Worm (Caenorhabditis elegans) whole organism, young adult: ENCODE measurements around the gene srw-53.

Experiments used
- B0019.2 ChIP-seq: fragments of 200-800 bp; sonication (Bioruptor generic); conservative IDR thresholded peaks from 2 replicates; pipeline ENCODE4 v1.3.6; 2022; ENCODE audit warnings: missing genetic modification reagents, missing genetic modification characterization, missing compliant biosample characterization
- B0336.3 ChIP-seq: fragments of 200-800 bp; sonication (Bioruptor generic); IDR thresholded peaks from 2 replicates; pipeline ENCODE4 v1.3.6; 2022; ENCODE audit warnings: missing genetic modification characterization, missing compliant biosample characterization
- F10E7.11 ChIP-seq: sonication (generic microtip); optimal IDR thresholded peaks from 2 replicates; lab custom pipeline; 2017; ENCODE audit warnings: mild to moderate bottlenecking, missing genetic modification characterization, moderate library complexity, missing compliant biosample characterization
- F23B12.7 ChIP-seq: sonication (generic microtip); optimal IDR thresholded peaks from 2 replicates; lab custom pipeline; 2017; ENCODE audit warnings: missing genetic modification characterization, mild to moderate bottlenecking, missing compliant biosample characterization, antibody characterized with exemption, moderate library complexity; ENCODE audit not compliant: insufficient read depth
- F37B4.10 ChIP-seq: fragments of 200-800 bp; sonication (Bioruptor generic); IDR thresholded peaks from 2 replicates; pipeline ENCODE4 v1.3.6; 2022; ENCODE audit warnings: missing genetic modification characterization, missing compliant biosample characterization
- F39B2.1 ChIP-seq: fragments of 200-800 bp; sonication (Bioruptor generic); IDR thresholded peaks from 2 replicates; pipeline ENCODE4 v1.3.6; 2022; ENCODE audit warnings: missing genetic modification reagents, missing genetic modification characterization, missing compliant biosample characterization
- F52B5.7 ChIP-seq: sonication (generic microtip); optimal IDR thresholded peaks from 2 replicates; lab custom pipeline; 2016; ENCODE audit warnings: mild to moderate bottlenecking, missing genetic modification characterization, missing compliant biosample characterization
- Y53G8AR.9 ChIP-seq: fragments of 200-800 bp; sonication (Bioruptor generic); conservative IDR thresholded peaks from 2 replicates; pipeline ENCODE4 v1.3.6; 2022; ENCODE audit warnings: missing genetic modification reagents, missing genetic modification characterization, missing compliant biosample characterization
- ZK185.1 ChIP-seq: sonication (generic microtip); optimal IDR thresholded peaks from 2 replicates; lab custom pipeline; 2016; ENCODE audit warnings: mild to moderate bottlenecking, missing genetic modification characterization, missing compliant biosample characterization; ENCODE audit not compliant: poor library complexity, severe bottlenecking
- attf-5 ChIP-seq: fragments of 200-800 bp; sonication (Bioruptor generic); optimal IDR thresholded peaks from 2 replicates; lab custom pipeline; 2018; ENCODE audit warnings: mild to moderate bottlenecking, missing genetic modification characterization, missing compliant biosample characterization
- bed-1 ChIP-seq: fragments of 200-800 bp; sonication (Bioruptor generic); IDR thresholded peaks from 2 replicates; pipeline ENCODE4 v1.3.6; 2022; ENCODE audit warnings: missing genetic modification reagents, missing genetic modification characterization, missing compliant biosample characterization
- cebp-2 ChIP-seq: fragments of 200-800 bp; sonication (Bioruptor generic); IDR thresholded peaks from 2 replicates; pipeline ENCODE4 v1.3.6; 2022; ENCODE audit warnings: missing genetic modification characterization, missing compliant biosample characterization
- ceh-27 ChIP-seq: fragments of 200-800 bp; sonication (Bioruptor generic); optimal IDR thresholded peaks from 2 replicates; lab custom pipeline; 2018; ENCODE audit warnings: mild to moderate bottlenecking, missing genetic modification characterization, moderate library complexity, missing compliant biosample characterization
- ceh-58 ChIP-seq: fragments of 200-800 bp; sonication (Bioruptor generic); IDR thresholded peaks from 2 replicates; pipeline ENCODE4 v1.3.6; 2022; ENCODE audit warnings: missing genetic modification characterization, missing compliant biosample characterization
- chd-7 ChIP-seq: sonication (generic microtip); optimal IDR thresholded peaks from 2 replicates; lab custom pipeline; 2016; ENCODE audit warnings: mild to moderate bottlenecking, missing genetic modification characterization, moderate library complexity, missing compliant biosample characterization
- die-1 ChIP-seq: sonication (generic microtip); optimal IDR thresholded peaks from 2 replicates; lab custom pipeline; 2016; ENCODE audit warnings: missing genotype, mild to moderate bottlenecking, missing genetic modification characterization, missing compliant biosample characterization
- egl-18 ChIP-seq: fragments of 200-800 bp; sonication (Bioruptor generic); IDR thresholded peaks from 2 replicates; pipeline ENCODE4 v1.3.6; 2022; ENCODE audit warnings: missing genetic modification reagents, missing genetic modification characterization, missing compliant biosample characterization
- ekl-4 ChIP-seq: fragments of 200-800 bp; sonication (Bioruptor generic); IDR thresholded peaks from 2 replicates; pipeline ENCODE4 v1.3.6; 2022; ENCODE audit warnings: missing genetic modification reagents, missing genetic modification characterization, missing compliant biosample characterization
- him-1 ChIP-seq: sonication (generic microtip); optimal IDR thresholded peaks from 2 replicates; lab custom pipeline; 2016; ENCODE audit warnings: missing genotype, missing genetic modification reagents, missing genetic modification characterization, missing compliant biosample characterization
- hlh-26 ChIP-seq: fragments of 200-800 bp; sonication (Bioruptor generic); conservative IDR thresholded peaks from 2 replicates; pipeline ENCODE4 v1.3.6; 2022; ENCODE audit warnings: missing genetic modification reagents, missing genetic modification characterization, missing compliant biosample characterization
- hmg-1.2 ChIP-seq: fragments of 200-800 bp; sonication (Bioruptor generic); IDR thresholded peaks from 2 replicates; pipeline ENCODE4 v1.3.6; 2022; ENCODE audit warnings: missing genetic modification reagents, missing genetic modification characterization, missing compliant biosample characterization
- hmg-20 ChIP-seq: fragments of 200-800 bp; sonication (Bioruptor generic); IDR thresholded peaks from 2 replicates; pipeline ENCODE4 v1.3.6; 2022; ENCODE audit warnings: missing genetic modification reagents, missing genetic modification characterization, missing compliant biosample characterization
- hrde-1 ChIP-seq: sonication (generic microtip); optimal IDR thresholded peaks from 2 replicates; lab custom pipeline; 2016; ENCODE audit warnings: missing genetic modification characterization, mild to moderate bottlenecking, missing compliant biosample characterization, moderate library complexity, missing genotype, missing genetic modification reagents, borderline replicate concordance
- lag-1 ChIP-seq: fragments of 200-800 bp; sonication (Bioruptor generic); IDR thresholded peaks from 2 replicates; pipeline ENCODE4 v1.3.6; 2022; ENCODE audit warnings: missing genetic modification reagents, missing genetic modification characterization, missing compliant biosample characterization
- let-607 ChIP-seq, 2 experiments: fragments of 200-800 bp in 1 of 2; sonication (Bioruptor generic) in 1 of 2; sonication (generic microtip) in 1 of 2; optimal IDR thresholded peaks; 2 replicates each; lab custom pipeline; 2016 to 2018; ENCODE audit warnings: mild to moderate bottlenecking in 2 of 2, missing compliant biosample characterization in 2 of 2, missing genetic modification characterization in 2 of 2, moderate library complexity in 2 of 2, missing genotype in 1 of 2
- lin-26 ChIP-seq: fragments of 200-800 bp; sonication (Bioruptor generic); IDR thresholded peaks from 2 replicates; pipeline ENCODE4 v1.3.6; 2022; ENCODE audit warnings: missing genetic modification reagents, missing genetic modification characterization, missing compliant biosample characterization
- lir-1 ChIP-seq: fragments of 200-800 bp; sonication (Bioruptor generic); conservative IDR thresholded peaks from 2 replicates; pipeline ENCODE4 v1.3.6; 2022; ENCODE audit warnings: missing genetic modification reagents, missing genetic modification characterization, missing compliant biosample characterization
- lsy-27 ChIP-seq: sonication (generic microtip); optimal IDR thresholded peaks from 2 replicates; lab custom pipeline; 2017; ENCODE audit warnings: missing genetic modification characterization, mild to moderate bottlenecking, missing compliant biosample characterization, antibody characterized with exemption, missing genotype, borderline replicate concordance; ENCODE audit not compliant: insufficient read depth
- madf-3 ChIP-seq: fragments of 200-800 bp; sonication (Bioruptor generic); IDR thresholded peaks from 2 replicates; pipeline ENCODE4 v1.3.6; 2022; ENCODE audit warnings: missing genetic modification reagents, missing genetic modification characterization, missing compliant biosample characterization
- madf-6 ChIP-seq: fragments of 200-800 bp; sonication (Bioruptor generic); IDR thresholded peaks from 2 replicates; pipeline ENCODE4 v1.3.6; 2022; ENCODE audit warnings: missing genetic modification reagents, missing genetic modification characterization, missing compliant biosample characterization
- mel-28 ChIP-seq: sonication (generic microtip); optimal IDR thresholded peaks from 2 replicates; lab custom pipeline; 2016; ENCODE audit warnings: borderline replicate concordance, mild to moderate bottlenecking, missing genetic modification characterization, missing compliant biosample characterization
- mes-4 ChIP-seq: sonication (generic microtip); optimal IDR thresholded peaks from 2 replicates; lab custom pipeline; 2016; ENCODE audit warnings: missing genotype, missing genetic modification characterization, missing compliant biosample characterization
- nfya-1 ChIP-seq: sonication (generic microtip); optimal IDR thresholded peaks from 2 replicates; lab custom pipeline; 2017; ENCODE audit warnings: antibody characterized with exemption, missing compliant biosample characterization, missing genetic modification characterization, borderline replicate concordance; ENCODE audit not compliant: insufficient read depth
- nhr-120 ChIP-seq: fragments of 200-800 bp; sonication (Bioruptor generic); IDR thresholded peaks from 2 replicates; pipeline ENCODE4 v1.3.6; 2022; ENCODE audit warnings: missing genetic modification characterization, missing compliant biosample characterization
- nhr-80 ChIP-seq: sonication (generic microtip); optimal IDR thresholded peaks from 2 replicates; lab custom pipeline; 2016; ENCODE audit warnings: missing genetic modification characterization, missing compliant biosample characterization
- pbrm-1 ChIP-seq: fragments of 200-800 bp; sonication (Bioruptor generic); IDR thresholded peaks from 2 replicates; pipeline ENCODE4 v1.3.6; 2022; ENCODE audit warnings: missing genetic modification reagents, missing genetic modification characterization, missing compliant biosample characterization
- rcor-1 ChIP-seq: fragments of 200-800 bp; sonication (Bioruptor generic); IDR thresholded peaks from 2 replicates; pipeline ENCODE4 v1.3.6; 2022; ENCODE audit warnings: missing genetic modification reagents, missing genetic modification characterization, missing compliant biosample characterization
- sdz-38 ChIP-seq: sonication (generic microtip); optimal IDR thresholded peaks from 2 replicates; lab custom pipeline; 2016; ENCODE audit warnings: missing genotype, missing genetic modification characterization, missing compliant biosample characterization
- snpc-3.4 ChIP-seq: sonication (generic microtip); optimal IDR thresholded peaks from 2 replicates; lab custom pipeline; 2017; ENCODE audit warnings: missing genetic modification characterization, mild to moderate bottlenecking, missing compliant biosample characterization, antibody characterized with exemption, moderate library complexity, missing genotype, missing genetic modification reagents
- somi-1 ChIP-seq: fragments of 200-800 bp; sonication (Bioruptor generic); optimal IDR thresholded peaks from 2 replicates; lab custom pipeline; 2018; ENCODE audit warnings: mild to moderate bottlenecking, missing genetic modification characterization, missing compliant biosample characterization
- tlf-1 ChIP-seq: fragments of 200-800 bp; sonication (Bioruptor generic); optimal IDR thresholded peaks from 2 replicates; lab custom pipeline; 2018; ENCODE audit warnings: mild to moderate bottlenecking, missing genetic modification characterization, missing compliant biosample characterization
- ztf-28 ChIP-seq: fragments of 200-800 bp; sonication (Bioruptor generic); IDR thresholded peaks from 2 replicates; pipeline ENCODE4 v1.3.6; 2022; ENCODE audit warnings: missing genetic modification reagents, missing genetic modification characterization, missing compliant biosample characterization
- ztf-3 ChIP-seq: fragments of 200-800 bp; sonication (Bioruptor generic); optimal IDR thresholded peaks from 2 replicates; lab custom pipeline; 2018; ENCODE audit warnings: mild to moderate bottlenecking, missing genetic modification characterization, missing compliant biosample characterization
- ztf-6 ChIP-seq: fragments of 200-800 bp; sonication (Bioruptor generic); IDR thresholded peaks from 2 replicates; pipeline ENCODE4 v1.3.6; 2022; ENCODE audit warnings: missing genetic modification reagents, missing genetic modification characterization, missing compliant biosample characterization

The srw-53 gene

DNA sequence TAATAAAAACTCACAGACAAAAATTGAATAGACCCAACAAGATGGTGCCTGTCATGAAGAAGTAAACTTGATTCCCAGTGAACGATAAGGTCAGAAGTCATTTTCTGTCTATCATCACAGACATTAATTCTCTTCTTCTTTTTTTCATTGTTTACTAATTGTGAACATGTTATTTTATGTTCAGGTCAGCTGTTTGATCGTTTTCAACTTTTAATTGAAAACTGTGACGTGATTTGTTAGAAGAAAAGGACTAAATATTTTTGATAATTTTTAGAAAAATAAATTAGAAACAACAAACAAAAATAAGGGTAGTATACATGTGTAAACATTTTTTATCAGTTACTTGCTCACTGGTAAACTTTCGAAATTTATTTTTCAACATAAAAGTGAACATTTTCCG is 26.4 kb downstream of the srw-53 start, which contains the start of gene F36G9.7:
TSS of gene F36G9.7 (minus strand) at position 101 of the 400 bp plus-strand sequence.
- TF ChIP-seq F10E7.11 (no peak), mes-4 (no peak)

DNA sequence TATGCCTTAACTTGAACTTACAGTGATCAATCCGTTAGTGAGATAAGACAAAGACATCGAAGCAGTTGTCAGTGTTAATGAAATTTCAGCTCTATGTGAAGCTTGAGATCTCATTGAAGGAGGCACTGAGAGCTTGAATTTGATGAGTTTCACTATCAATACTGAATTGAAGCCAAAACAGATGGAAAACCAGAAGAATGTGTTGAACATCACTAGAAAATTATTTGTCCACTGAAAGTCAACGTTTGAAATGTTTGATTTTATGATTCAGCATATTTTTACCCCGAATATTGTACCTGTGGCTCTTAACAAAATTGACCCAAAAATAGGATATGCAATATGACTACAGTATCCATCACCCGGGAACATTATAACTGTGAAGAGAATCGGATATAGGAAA is 27.6 kb downstream of the srw-53 start:
- TF ChIP-seq snpc-3.4 (tag; lab: Kevin White, UChicago), result no peak
- no peak for TF ChIP-seq ceh-27 (GFP tag; lab: Kevin White, UChicago)
- no peak for TF ChIP-seq ztf-28 (GFP tag; lab: Robert Waterston, UW)
- TF ChIP-seq sdz-38, result no peak
- TF ChIP-seq F23B12.7 (tag; lab: Kevin White, UChicago), result no peak
- no peak for TF ChIP-seq ceh-58
- TF ChIP-seq chd-7 (tag; lab: Kevin White, UChicago), result no peak
- no peak for TF ChIP-seq F10E7.11
- no peak for TF ChIP-seq nhr-120 (GFP tag; lab: Robert Waterston, UW)
- TF ChIP-seq lsy-27 (tag; lab: Kevin White, UChicago), result no peak
- TF ChIP-seq madf-3 (GFP tag; lab: Robert Waterston, UW), result no peak
- TF ChIP-seq hrde-1 (tag; lab: Kevin White, UChicago), result no peak
- TF ChIP-seq Y53G8AR.9 (GFP tag; lab: Robert Waterston, UW), result no peak
- no peak for TF ChIP-seq hmg-1.2 (GFP tag; lab: Robert Waterston, UW)

DNA sequence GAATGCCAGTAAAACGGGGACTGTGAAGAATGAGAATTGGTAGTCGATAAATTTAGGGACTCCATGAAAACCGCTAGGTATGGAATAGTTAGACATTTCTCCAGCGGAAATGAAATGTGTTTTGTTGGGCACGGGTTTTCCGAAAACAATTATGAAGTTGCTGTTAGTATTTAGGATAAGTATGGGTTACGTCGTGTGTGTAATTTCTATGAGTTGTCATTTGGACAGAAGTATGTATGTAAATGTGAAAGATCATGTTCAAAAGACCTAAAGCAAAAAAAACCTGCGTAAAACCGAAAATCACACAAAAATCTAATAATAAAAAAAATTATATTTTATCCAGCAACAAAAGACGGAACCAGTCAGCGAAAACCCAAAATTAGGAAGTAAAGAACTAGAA is 29.3 kb downstream of the srw-53 start, which contains the start of gene sru-23:
TSS of gene sru-23 (minus strand) at position 101 of the 400 bp plus-strand sequence.
- TF ChIP-seq lsy-27 (tag; lab: Kevin White, UChicago) (no peak), B0019.2 (GFP tag; lab: Robert Waterston, UW) (no peak), rcor-1 (GFP tag; lab: Robert Waterston, UW) (no peak), ZK185.1 (tag; lab: Kevin White, UChicago) (no peak), B0336.3 (no peak), hlh-26 (GFP tag; lab: Robert Waterston, UW) (no peak), ztf-6 (GFP tag; lab: Robert Waterston, UW) (no peak), die-1 (tag; lab: Kevin White, UChicago) (no peak), madf-6 (no peak), F37B4.10 (GFP tag; lab: Robert Waterston, UW) (no peak), ztf-3 (no peak), lin-26 (GFP tag; lab: Robert Waterston, UW) (no peak), cebp-2 (no peak), F52B5.7 (tag; lab: Kevin White, UChicago) (no peak)

DNA sequence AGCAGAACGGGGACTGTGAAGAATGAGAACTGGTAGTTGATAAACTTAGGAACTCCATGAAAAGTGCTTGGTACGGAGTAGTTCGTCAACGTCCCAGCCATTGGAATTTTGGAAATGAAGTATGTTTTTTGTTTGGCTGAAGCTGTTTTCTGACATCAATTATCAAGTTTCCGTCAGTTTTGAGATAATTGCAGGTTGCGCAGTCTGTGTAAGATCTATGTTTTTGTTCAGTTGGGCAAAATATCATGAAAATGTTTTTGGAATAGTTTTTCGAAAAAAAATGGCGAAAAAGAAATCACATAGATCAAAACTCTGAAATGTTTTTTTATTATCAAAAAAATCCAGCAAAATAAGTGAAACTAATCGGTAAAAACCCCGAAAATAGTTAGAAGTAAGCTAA is 31.6 kb downstream of the srw-53 start, which contains the start of gene sru-22:
TSS of gene sru-22 (minus strand) at position 101 of the 400 bp plus-strand sequence.
- TF ChIP-seq egl-18, result no peak
- TF ChIP-seq F39B2.1 (GFP tag; lab: Robert Waterston, UW), result no peak
- no peak for TF ChIP-seq let-607 (tag; optimal IDR thresholded peaks at IDR 0.05; lab: Kevin White, UChicago)
- TF ChIP-seq mes-4, result no peak
- no peak for TF ChIP-seq ekl-4 (GFP tag; lab: Robert Waterston, UW)
- TF ChIP-seq him-1 (tag; lab: Kevin White, UChicago), result no peak
- TF ChIP-seq pbrm-1 (GFP tag; lab: Robert Waterston, UW), result no peak
- TF ChIP-seq attf-5 (GFP tag; lab: Kevin White, UChicago), result no peak
- no peak for TF ChIP-seq somi-1 (GFP tag; lab: Kevin White, UChicago)
- no peak for TF ChIP-seq hmg-20
- TF ChIP-seq tlf-1 (GFP tag; lab: Kevin White, UChicago), result no peak
- no peak for TF ChIP-seq lag-1
- TF ChIP-seq lir-1 (GFP tag; lab: Robert Waterston, UW), result no peak
- TF ChIP-seq rcor-1 (GFP tag; lab: Robert Waterston, UW), result no peak
- no peak for TF ChIP-seq nhr-80 (tag; lab: Kevin White, UChicago)
- no peak for TF ChIP-seq mel-28 (tag; lab: Kevin White, UChicago)
- TF ChIP-seq bed-1 (GFP tag; lab: Robert Waterston, UW), result no peak
- TF ChIP-seq die-1 (tag; lab: Kevin White, UChicago), result no peak
- no peak for TF ChIP-seq nfya-1 (tag; lab: Kevin White, UChicago)
